Worm (Caenorhabditis elegans) whole organism, young adult: Measurements from ENCODE around the gene srh-133.
"Not testable (repeated sequence)": the region's sequence is repeated elsewhere in the genome, so short reads cannot be mapped to it uniquely, and the experiment has no call there.

ENCODE experiments used
- B0019.2 ChIP-seq: fragments of 200-800 bp; sonication (Bioruptor generic); conservative IDR thresholded peaks from 2 replicates; pipeline ENCODE4 v1.3.6; 2022; ENCODE audit warnings: missing genetic modification reagents, missing genetic modification characterization, missing compliant biosample characterization
- B0261.1 ChIP-seq: sonication (generic microtip); optimal IDR thresholded peaks from 2 replicates; lab custom pipeline; 2016; ENCODE audit warnings: mild to moderate bottlenecking, missing genetic modification characterization, moderate library complexity, missing compliant biosample characterization
- F33H1.4 ChIP-seq: fragments of 200-800 bp; sonication (Bioruptor generic); IDR thresholded peaks from 2 replicates; pipeline ENCODE4 v1.3.6; 2022; ENCODE audit warnings: missing genetic modification reagents, missing genetic modification characterization, missing compliant biosample characterization
- Y53F4B.3 ChIP-seq: fragments of 200-800 bp; sonication (Bioruptor generic); IDR thresholded peaks from 2 replicates; pipeline ENCODE4 v1.3.6; 2022; ENCODE audit warnings: missing genetic modification reagents, missing genetic modification characterization, missing compliant biosample characterization
- Y67H2A.10 ChIP-seq: fragments of 200-800 bp; sonication (Bioruptor generic); conservative IDR thresholded peaks from 2 replicates; pipeline ENCODE4 v1.3.6; 2022; ENCODE audit warnings: missing genetic modification reagents, missing genetic modification characterization, missing compliant biosample characterization
- Y95B8A.8 ChIP-seq: fragments of 200-800 bp; sonication (Bioruptor generic); IDR thresholded peaks from 2 replicates; pipeline ENCODE4 v1.3.6; 2022; ENCODE audit warnings: missing genetic modification reagents, missing genetic modification characterization, missing compliant biosample characterization
- ZK185.1 ChIP-seq: sonication (generic microtip); optimal IDR thresholded peaks from 2 replicates; lab custom pipeline; 2016; ENCODE audit warnings: mild to moderate bottlenecking, missing genetic modification characterization, missing compliant biosample characterization; ENCODE audit not compliant: poor library complexity, severe bottlenecking
- atf-7 ChIP-seq: sonication (generic microtip); optimal IDR thresholded peaks from 2 replicates; lab custom pipeline; 2017; ENCODE audit warnings: mild to moderate bottlenecking, missing genetic modification characterization, missing compliant biosample characterization
- attf-3 ChIP-seq: fragments of 200-800 bp; sonication (Bioruptor generic); conservative IDR thresholded peaks from 2 replicates; pipeline ENCODE4 v1.3.6; 2022; ENCODE audit warnings: missing genetic modification reagents, missing genetic modification characterization, missing compliant biosample characterization
- attf-5 ChIP-seq: fragments of 200-800 bp; sonication (Bioruptor generic); optimal IDR thresholded peaks from 2 replicates; lab custom pipeline; 2018; ENCODE audit warnings: mild to moderate bottlenecking, missing genetic modification characterization, missing compliant biosample characterization
- ccch-3 ChIP-seq: fragments of 200-800 bp; sonication (Bioruptor generic); optimal IDR thresholded peaks from 2 replicates; lab custom pipeline; 2018; ENCODE audit warnings: mild to moderate bottlenecking, missing genetic modification characterization, missing compliant biosample characterization
- cebp-2 ChIP-seq: fragments of 200-800 bp; sonication (Bioruptor generic); IDR thresholded peaks from 2 replicates; pipeline ENCODE4 v1.3.6; 2022; ENCODE audit warnings: missing genetic modification characterization, missing compliant biosample characterization
- ceh-40 ChIP-seq: fragments of 200-800 bp; sonication (Bioruptor generic); IDR thresholded peaks from 2 replicates; pipeline ENCODE4 v1.3.6; 2022; ENCODE audit warnings: missing genetic modification characterization, missing compliant biosample characterization
- chd-7 ChIP-seq: sonication (generic microtip); optimal IDR thresholded peaks from 2 replicates; lab custom pipeline; 2016; ENCODE audit warnings: mild to moderate bottlenecking, missing genetic modification characterization, moderate library complexity, missing compliant biosample characterization
- dox-1 ChIP-seq: fragments of 200-800 bp; sonication (Bioruptor generic); IDR thresholded peaks from 2 replicates; pipeline ENCODE4 v1.3.6; 2022; ENCODE audit warnings: missing genetic modification reagents, missing genetic modification characterization, missing compliant biosample characterization
- dpff-1 ChIP-seq: sonication (generic microtip); optimal IDR thresholded peaks from 2 replicates; lab custom pipeline; 2017; ENCODE audit warnings: mild to moderate bottlenecking, missing genetic modification characterization, missing compliant biosample characterization
- dpl-1 ChIP-seq: fragments of 150-350 bp; optimal IDR thresholded peaks from 2 replicates; lab custom pipeline; 2014; ENCODE audit warnings: missing biosample characterization, missing genetic modification reagents, missing genetic modification characterization
- egrh-3 ChIP-seq: fragments of 200-800 bp; sonication (Bioruptor generic); IDR thresholded peaks from 2 replicates; pipeline ENCODE4 v1.3.6; 2022; ENCODE audit warnings: missing genetic modification reagents, missing genetic modification characterization, missing compliant biosample characterization
- fkh-3 ChIP-seq: sonication (generic microtip); optimal IDR thresholded peaks from 2 replicates; lab custom pipeline; 2016; ENCODE audit warnings: mild to moderate bottlenecking, missing genetic modification characterization, missing compliant biosample characterization
- gei-17 ChIP-seq: fragments of 200-800 bp; sonication (Bioruptor generic); optimal IDR thresholded peaks from 2 replicates; lab custom pipeline; 2018; ENCODE audit warnings: mild to moderate bottlenecking, missing genetic modification characterization, missing compliant biosample characterization
- hlh-12 ChIP-seq: sonication (generic microtip); optimal IDR thresholded peaks from 2 replicates; lab custom pipeline; 2016; ENCODE audit warnings: missing genetic modification characterization, missing compliant biosample characterization
- lag-1 ChIP-seq: fragments of 200-800 bp; sonication (Bioruptor generic); IDR thresholded peaks from 2 replicates; pipeline ENCODE4 v1.3.6; 2022; ENCODE audit warnings: missing genetic modification reagents, missing genetic modification characterization, missing compliant biosample characterization
- let-526 ChIP-seq: fragments of 200-800 bp; sonication (Bioruptor generic); IDR thresholded peaks from 2 replicates; pipeline ENCODE4 v1.3.6; 2022; ENCODE audit warnings: missing genetic modification reagents, missing genetic modification characterization, missing compliant biosample characterization
- madf-10 ChIP-seq: sonication (generic microtip); optimal IDR thresholded peaks from 2 replicates; lab custom pipeline; 2016; ENCODE audit warnings: mild to moderate bottlenecking, missing genetic modification characterization, missing compliant biosample characterization
- madf-3 ChIP-seq: fragments of 200-800 bp; sonication (Bioruptor generic); IDR thresholded peaks from 2 replicates; pipeline ENCODE4 v1.3.6; 2022; ENCODE audit warnings: missing genetic modification reagents, missing genetic modification characterization, missing compliant biosample characterization
- nhr-120 ChIP-seq: fragments of 200-800 bp; sonication (Bioruptor generic); IDR thresholded peaks from 2 replicates; pipeline ENCODE4 v1.3.6; 2022; ENCODE audit warnings: missing genetic modification characterization, missing compliant biosample characterization
- nhr-179 ChIP-seq: sonication (generic microtip); optimal IDR thresholded peaks from 2 replicates; lab custom pipeline; 2016; ENCODE audit warnings: mild to moderate bottlenecking, missing genetic modification characterization, missing compliant biosample characterization
- nhr-80 ChIP-seq: sonication (generic microtip); optimal IDR thresholded peaks from 2 replicates; lab custom pipeline; 2016; ENCODE audit warnings: missing genetic modification characterization, missing compliant biosample characterization
- sea-2 ChIP-seq: fragments of 200-800 bp; sonication (Bioruptor generic); IDR thresholded peaks from 2 replicates; pipeline ENCODE4 v1.3.6; 2022; ENCODE audit warnings: missing genetic modification characterization, missing compliant biosample characterization
- snpc-3.4 ChIP-seq: sonication (generic microtip); optimal IDR thresholded peaks from 2 replicates; lab custom pipeline; 2017; ENCODE audit warnings: missing genetic modification characterization, mild to moderate bottlenecking, missing compliant biosample characterization, antibody characterized with exemption, moderate library complexity, missing genotype, missing genetic modification reagents
- tbp1 ChIP-seq: fragments of 200-800 bp; sonication (Bioruptor generic); optimal IDR thresholded peaks from 2 replicates; lab custom pipeline; 2018; ENCODE audit warnings: mild to moderate bottlenecking, missing genetic modification characterization, missing compliant biosample characterization
- zfh-2 ChIP-seq: fragments of 200-800 bp; sonication (Bioruptor generic); conservative IDR thresholded peaks from 2 replicates; pipeline ENCODE4 v1.3.6; 2022; ENCODE audit warnings: missing genetic modification reagents, missing genetic modification characterization, missing compliant biosample characterization
- ztf-22 ChIP-seq: fragments of 200-800 bp; sonication (Bioruptor generic); optimal IDR thresholded peaks from 2 replicates; lab custom pipeline; 2018; ENCODE audit warnings: mild to moderate bottlenecking, missing genetic modification characterization, moderate library complexity, missing compliant biosample characterization
- ztf-25 ChIP-seq: fragments of 200-800 bp; sonication (Bioruptor generic); IDR thresholded peaks from 2 replicates; pipeline ENCODE4 v1.3.6; 2022; ENCODE audit warnings: missing genetic modification reagents, missing genetic modification characterization, missing compliant biosample characterization
- ztf-3 ChIP-seq: fragments of 200-800 bp; sonication (Bioruptor generic); optimal IDR thresholded peaks from 2 replicates; lab custom pipeline; 2018; ENCODE audit warnings: mild to moderate bottlenecking, missing genetic modification characterization, missing compliant biosample characterization

Gene srh-133

ce11 chrV:18014116-18014515 is at the start of gene srh-133:
Gene srh-133, minus strand, starts transcription at chrV:18014216.
- no peak for TF ChIP-seq Y95B8A.8 (GFP tag; lab: Robert Waterston, UW)
- no peak for TF ChIP-seq dpff-1 (tag; lab: Kevin White, UChicago)
- no peak for TF ChIP-seq attf-3 (GFP tag; lab: Robert Waterston, UW)
- TF ChIP-seq hlh-12 (tag; lab: Kevin White, UChicago), result no peak
- TF ChIP-seq dox-1 (GFP tag; lab: Robert Waterston, UW), result no peak
- TF ChIP-seq F33H1.4 (GFP tag; lab: Robert Waterston, UW), result no peak
- no peak for TF ChIP-seq Y67H2A.10 (GFP tag; lab: Robert Waterston, UW)
- TF ChIP-seq cebp-2, result no peak
- TF ChIP-seq nhr-120, result no peak
- TF ChIP-seq ztf-22 (GFP tag; lab: Kevin White, UChicago), result no peak
- no peak for TF ChIP-seq B0261.1 (tag; lab: Kevin White, UChicago)
- TF ChIP-seq ztf-25, result no peak
- no peak for TF ChIP-seq lag-1
- no peak for TF ChIP-seq ZK185.1 (tag; lab: Kevin White, UChicago)
- no peak for TF ChIP-seq egrh-3
- no peak for TF ChIP-seq zfh-2 (GFP tag; lab: Robert Waterston, UW)
- no peak for TF ChIP-seq dpl-1 (GFP tag; lab: Kevin White, UChicago)
- no peak for TF ChIP-seq fkh-3 (tag; lab: Kevin White, UChicago)
- TF ChIP-seq nhr-80 (tag; lab: Kevin White, UChicago), result no peak
- no peak for TF ChIP-seq attf-5 (GFP tag; lab: Kevin White, UChicago)

DNA sequence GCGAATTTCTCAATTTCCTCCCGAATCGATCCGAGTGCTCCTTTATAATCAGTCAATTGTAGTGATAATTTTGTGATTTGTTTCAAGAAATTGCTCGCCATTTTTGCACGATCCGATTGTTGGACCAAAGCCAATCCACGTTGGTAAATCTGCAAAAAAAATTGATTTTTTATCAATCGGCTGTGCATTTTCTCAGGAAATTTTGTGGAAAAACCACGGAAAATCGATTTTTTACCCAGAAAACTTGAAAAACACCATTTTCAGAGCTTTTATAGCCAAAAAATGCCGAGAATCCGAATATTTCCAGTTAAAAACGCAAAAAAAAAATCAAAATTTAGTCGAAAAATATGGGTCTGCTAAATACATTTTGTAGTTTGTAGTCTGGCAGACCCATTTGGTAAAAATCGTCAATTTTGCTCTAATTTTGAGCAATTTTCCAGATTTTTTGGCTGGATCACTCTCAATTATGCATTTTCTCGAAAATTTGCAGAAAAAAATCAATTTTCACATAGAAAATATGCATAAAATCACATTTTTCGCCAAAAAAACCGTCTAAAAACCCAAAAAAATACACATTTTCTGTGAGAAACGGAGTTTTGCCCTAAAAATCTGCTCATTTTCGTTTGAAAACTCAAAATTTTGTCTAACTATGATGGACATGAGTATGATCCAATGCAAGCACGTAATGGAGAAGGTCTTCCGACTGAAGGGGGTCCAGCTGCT is 41.4 kb upstream of the srh-133 start, which contains the start of the genes Y59A8B.25 and ebp-3:
TSS of gene Y59A8B.25 (minus strand) at position 101 of the 723 bp plus-strand sequence.
TSS of gene ebp-3 (plus strand) at position 673 of the 723 bp plus-strand sequence.
- TF ChIP-seq ccch-3 (GFP tag; lab: Kevin White, UChicago); nhr-80 (tag; lab: Kevin White, UChicago); chd-7 (tag; lab: Kevin White, UChicago): not testable (repeated sequence)

ce11 chrV:18043271-18043670 is 29.3 kb upstream of the srh-133 start, which contains the start of gene ebp-1:
Gene ebp-1, plus strand, starts transcription at chrV:18043571.
- no peak for TF ChIP-seq Y53F4B.3 (GFP tag; lab: Robert Waterston, UW)
- no peak for TF ChIP-seq dpl-1 (GFP tag; lab: Kevin White, UChicago)
- no peak for TF ChIP-seq sea-2 (GFP tag; lab: Robert Waterston, UW)
- TF ChIP-seq B0019.2 (GFP tag; lab: Robert Waterston, UW), result no peak
- no peak for TF ChIP-seq madf-10 (tag; lab: Kevin White, UChicago)
- TF ChIP-seq ceh-40, result no peak
- no peak for TF ChIP-seq atf-7
- no peak for TF ChIP-seq let-526 (GFP tag; lab: Robert Waterston, UW)
- TF ChIP-seq snpc-3.4 (tag; lab: Kevin White, UChicago), result no peak
- TF ChIP-seq nhr-179 (tag; lab: Kevin White, UChicago), result no peak
- TF ChIP-seq gei-17 (GFP tag; lab: Kevin White, UChicago), result no peak
- TF ChIP-seq ZK185.1 (tag; lab: Kevin White, UChicago), result no peak
- TF ChIP-seq, all 124 proteins: peak for 0

ce11 chrV:18022179-18022578 is 8.2 kb upstream of the srh-133 start, which contains the start of gene prp-6:
Gene prp-6, plus strand, starts transcription at chrV:18022479.
- TF ChIP-seq ztf-3 (GFP tag; lab: Kevin White, UChicago) (no peak), madf-3 (no peak), tbp1 (no peak)
